Fruit fly (Drosophila melanogaster) whole organism, pupa: ENCODE results near the gene meep.
"Not testable (repeated sequence)": the region's sequence is repeated elsewhere in the genome, so short reads cannot be mapped to it uniquely, and the experiment has no call there.

Source experiments
- CG10348 ChIP-seq: fragments of 200-800 bp; sonication (Bioruptor generic); IDR thresholded peaks from 2 replicates; pipeline ENCODE4 v1.3.6; 2022; ENCODE audit warnings: missing biosample characterization, missing genetic modification characterization
- CG12605 ChIP-seq: fragments of 200-800 bp; sonication (Bioruptor generic); IDR thresholded peaks from 2 replicates; pipeline ENCODE4 v1.3.6; 2022; ENCODE audit warnings: missing biosample characterization, missing genetic modification characterization
- CG13204 ChIP-seq: fragments of 200-800 bp; sonication (Bioruptor generic); optimal IDR thresholded peaks from 2 replicates; lab custom pipeline; 2018; ENCODE audit warnings: missing biosample characterization, mild to moderate bottlenecking, missing genetic modification characterization, moderate library complexity
- CG14655 ChIP-seq: fragments of 200-800 bp; sonication (Bioruptor generic); optimal IDR thresholded peaks from 3 replicates; lab custom pipeline; 2017; ENCODE audit warnings: mild to moderate bottlenecking, missing biosample characterization, missing genetic modification reagents, missing genetic modification characterization
- CG15710 ChIP-seq: fragments of 200-800 bp; sonication (Bioruptor generic); optimal IDR thresholded peaks from 2 replicates; lab custom pipeline; 2018; ENCODE audit warnings: missing biosample characterization, mild to moderate bottlenecking, missing genetic modification characterization, moderate library complexity
- CG17806 ChIP-seq: fragments of 200-800 bp; sonication (Bioruptor generic); optimal IDR thresholded peaks from 2 replicates; lab custom pipeline; 2018; ENCODE audit warnings: missing biosample characterization, mild to moderate bottlenecking, missing genetic modification characterization, moderate library complexity
- CG32121 ChIP-seq: fragments of 200-800 bp; sonication (Bioruptor generic); IDR thresholded peaks from 2 replicates; pipeline ENCODE4 v1.3.6; 2022; ENCODE audit warnings: missing biosample characterization, missing genetic modification characterization
- CG34367 ChIP-seq: fragments of 200-800 bp; sonication (Bioruptor generic); optimal IDR thresholded peaks from 2 replicates; lab custom pipeline; 2018; ENCODE audit warnings: missing biosample characterization, mild to moderate bottlenecking, missing genetic modification characterization
- CG4496 ChIP-seq: fragments of 200-800 bp; sonication (Bioruptor generic); IDR thresholded peaks from 3 replicates; pipeline ENCODE4 v1.3.6; 2022; ENCODE audit warnings: missing biosample characterization, missing genetic modification characterization
- CG8159 ChIP-seq: fragments of 200-800 bp; sonication (Bioruptor generic); optimal IDR thresholded peaks from 3 replicates; lab custom pipeline; 2018; ENCODE audit warnings: missing biosample characterization, mild to moderate bottlenecking, missing genetic modification characterization, moderate library complexity
- CG8301 ChIP-seq: fragments of 200-800 bp; sonication (Bioruptor generic); optimal IDR thresholded peaks from 2 replicates; lab custom pipeline; 2018; ENCODE audit warnings: missing biosample characterization, mild to moderate bottlenecking, missing genetic modification characterization
- CG9948 ChIP-seq: fragments of 200-800 bp; sonication (Bioruptor generic); optimal IDR thresholded peaks from 2 replicates; lab custom pipeline; 2018; ENCODE audit warnings: missing biosample characterization, mild to moderate bottlenecking, missing genetic modification characterization, moderate library complexity
- D1 ChIP-seq: fragments of 200-800 bp; sonication (Bioruptor generic); optimal IDR thresholded peaks from 2 replicates; lab custom pipeline; 2018; ENCODE audit warnings: missing biosample characterization, mild to moderate bottlenecking, missing genetic modification characterization, moderate library complexity
- EcR ChIP-seq: fragments of 200-800 bp; sonication (Bioruptor generic); optimal IDR thresholded peaks from 3 replicates; lab custom pipeline; 2019; ENCODE audit warnings: missing biosample characterization, missing genetic modification characterization, mild to moderate bottlenecking, moderate library complexity, missing genetic modification reagents
- Ets98B ChIP-seq: fragments of 200-800 bp; sonication (Bioruptor generic); IDR thresholded peaks from 2 replicates; pipeline ENCODE4 v1.3.6; 2022; ENCODE audit warnings: missing biosample characterization, missing genetic modification characterization
- Pif1A ChIP-seq: fragments of 200-800 bp; sonication (Bioruptor generic); optimal IDR thresholded peaks from 3 replicates; lab custom pipeline; 2016; ENCODE audit warnings: missing biosample characterization, missing genetic modification characterization
- Pif1B ChIP-seq: fragments of 200-800 bp; sonication (Bioruptor generic); optimal IDR thresholded peaks from 3 replicates; lab custom pipeline; 2016; ENCODE audit warnings: missing biosample characterization, missing genetic modification characterization
- Snoo ChIP-seq: fragments of 200-800 bp; sonication (Bioruptor generic); optimal IDR thresholded peaks from 3 replicates; lab custom pipeline; 2017; ENCODE audit warnings: missing biosample characterization, mild to moderate bottlenecking, missing genetic modification characterization, inconsistent platforms
- fd96Ca ChIP-seq: fragments of 200-800 bp; sonication (Bioruptor generic); IDR thresholded peaks from 3 replicates; pipeline ENCODE4 v1.3.6; 2022; ENCODE audit warnings: missing biosample characterization, missing genetic modification characterization
- gl ChIP-seq: fragments of 200-800 bp; sonication (Bioruptor generic); optimal IDR thresholded peaks from 2 replicates; lab custom pipeline; 2018; ENCODE audit warnings: missing biosample characterization, mild to moderate bottlenecking, missing genetic modification characterization
- rn ChIP-seq: fragments of 200-800 bp; sonication (Bioruptor generic); IDR thresholded peaks from 2 replicates; pipeline ENCODE4 v1.3.6; 2022; ENCODE audit warnings: missing biosample characterization, missing genetic modification characterization

Gene meep

dm6 chr3L:1202588-1203195 is at the start of gene meep:
Gene meep, minus strand, starts transcription at chr3L:1203036.
- TF ChIP-seq D1 (no peak), CG10348 (no peak), CG9948 (tag; lab: Kevin White, UChicago) (no peak), Pif1B (GFP tag; lab: Kevin White, UChicago) (no peak), CG34367 (tag; lab: Kevin White, UChicago) (no peak), CG32121 (GFP tag; lab: Robert Waterston, UW) (no peak), gl (tag; lab: Kevin White, UChicago) (no peak), CG4496 (no peak), Ets98B (GFP tag; lab: Robert Waterston, UW) (no peak), CG15710 (tag; lab: Kevin White, UChicago) (no peak), CG13204 (GFP tag; lab: Kevin White, UChicago) (no peak), rn (GFP tag; lab: Robert Waterston, UW) (no peak), CG12605 (GFP tag; lab: Robert Waterston, UW) (no peak), CG8159 (tag; lab: Kevin White, UChicago) (no peak), CG17806 (tag; lab: Kevin White, UChicago) (no peak), CG14655 (GFP tag; lab: Kevin White, UChicago) (no peak), CG8301 (tag; lab: Kevin White, UChicago) (no peak), fd96Ca (no peak), Pif1A (GFP tag; lab: Kevin White, UChicago) (no peak), EcR (GFP tag; lab: Kevin White, UChicago) (no peak)

dm6 chr3L:1251712-1252111 is 48.9 kb upstream of the meep start, which contains the start of the genes CG9130 and CG9133:
Gene CG9130, plus strand, starts transcription at chr3L:1252012.
Gene CG9133, plus strand, starts transcription at chr3L:1252012.
- TF ChIP-seq Pif1A (GFP tag; lab: Kevin White, UChicago) (no peak), CG12605 (GFP tag; lab: Robert Waterston, UW) (no peak), EcR (GFP tag; lab: Kevin White, UChicago) (no peak), D1 (no peak), Snoo (tag; lab: Kevin White, UChicago) (no peak), gl (tag; lab: Kevin White, UChicago) (no peak), rn (GFP tag; lab: Robert Waterston, UW) (no peak), Pif1B (GFP tag; lab: Kevin White, UChicago) (no peak)

DNA sequence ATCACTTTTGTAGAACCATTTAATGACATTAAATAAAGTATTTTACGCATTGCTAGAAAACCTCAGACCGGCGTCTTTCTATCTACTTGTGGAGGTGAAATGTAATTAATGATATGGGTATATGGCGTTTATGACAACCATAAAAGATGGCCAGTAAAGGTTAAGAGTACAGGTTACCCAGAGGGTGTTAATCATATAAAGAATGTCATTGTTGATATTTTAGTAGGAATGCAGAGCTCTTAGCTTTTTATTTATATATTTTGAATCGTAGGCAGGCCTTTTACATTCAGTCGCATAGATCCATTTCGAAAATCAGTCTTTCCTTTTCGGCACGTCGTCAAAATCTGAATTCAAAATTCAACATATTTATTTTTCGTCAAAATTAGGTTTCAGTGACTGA is 47.6 kb upstream of the meep start, which contains the start of gene Bfc:
Gene Bfc (plus strand): TSS at position 301 of the 400 bp plus-strand sequence.
- TF ChIP-seq Pif1A (GFP tag; lab: Kevin White, UChicago) (no peak), CG13204 (GFP tag; lab: Kevin White, UChicago) (no peak), CG9948 (tag; lab: Kevin White, UChicago) (no peak), CG15710 (tag; lab: Kevin White, UChicago) (no peak), CG14655 (GFP tag; lab: Kevin White, UChicago) (no peak), Ets98B (GFP tag; lab: Robert Waterston, UW) (no peak), CG17806 (tag; lab: Kevin White, UChicago) (no peak), CG4496 (no peak), CG12605 (GFP tag; lab: Robert Waterston, UW) (no peak), CG8159 (tag; lab: Kevin White, UChicago) (no peak)

- TF ChIP-seq CG34367 (tag; lab: Kevin White, UChicago) (peak; percentile 1), CG12605 (GFP tag; lab: Robert Waterston, UW) (no peak), gl (tag; lab: Kevin White, UChicago) (no peak), CG32121 (GFP tag; lab: Robert Waterston, UW) (no peak), D1 (no peak), EcR (GFP tag; lab: Kevin White, UChicago) (no peak), CG17806 (tag; lab: Kevin White, UChicago) (no peak), Pif1A (GFP tag; lab: Kevin White, UChicago) (no peak), CG8159 (tag; lab: Kevin White, UChicago) (peak; percentile 19), CG8301 (tag; lab: Kevin White, UChicago) (no peak), CG15710 (tag; lab: Kevin White, UChicago) (peak; percentile 26), Ets98B (GFP tag; lab: Robert Waterston, UW) (no peak), CG9948 (tag; lab: Kevin White, UChicago) (no peak), Pif1B (GFP tag; lab: Kevin White, UChicago) (no peak), CG14655 (GFP tag; lab: Kevin White, UChicago) (no peak), fd96Ca (peak; percentile 51; the same call in 1 of the 3 replicates), CG13204 (GFP tag; lab: Kevin White, UChicago) (no peak), Snoo (tag; lab: Kevin White, UChicago) (no peak), CG4496 (0 out of 3 replicates have a peak, but pooled peaks have one; percentile 47), rn (GFP tag; lab: Robert Waterston, UW) (0 out of 2 replicates have a peak, but pooled peaks have one; percentile 13), CG10348 (no peak)
These were observed 44.9 kb upstream of the meep start, which contains the start of the genes Psf1 and Sac1 for dm6 chr3L:1247627-1248295. Gene Psf1, minus strand, starts transcription at chr3L:1247677. Gene Sac1, plus strand, starts transcription at chr3L:1247817.

dm6 chr3L:1246823-1247222 is 44.0 kb upstream of the meep start, which contains the start of gene CG32318:
Gene CG32318, minus strand, starts transcription at chr3L:1246923.
- TF ChIP-seq CG8159 (tag; lab: Kevin White, UChicago); CG15710 (tag; lab: Kevin White, UChicago); CG14655 (GFP tag; lab: Kevin White, UChicago): not testable (repeated sequence)
- TF ChIP-seq, all 21 proteins: peak for 0; not testable (repeated sequence) for 21
